Fruit fly (Drosophila melanogaster) whole organism, embryonic: ENCODE results near the gene Dpm1.

Experiments used
- Abd-B ChIP-seq: fragments of 200-800 bp; sonication (Bioruptor generic); optimal IDR thresholded peaks from 2 replicates; lab custom pipeline; 2018; ENCODE audit warnings: missing biosample characterization, mild to moderate bottlenecking, missing genetic modification characterization, moderate library complexity
- Adf1 ChIP-seq: fragments of 200-800 bp; sonication (Bioruptor generic); IDR thresholded peaks from 2 replicates; pipeline ENCODE4 v1.3.6; 2022; ENCODE audit warnings: missing biosample characterization, missing genetic modification characterization
- Aef1 ChIP-seq: fragments of 200-800 bp; sonication (Bioruptor generic); IDR thresholded peaks from 3 replicates; pipeline ENCODE4 v1.3.6; 2022; ENCODE audit warnings: missing biosample characterization, missing genetic modification characterization
- CG10209 ChIP-seq: fragments of 200-800 bp; sonication (Bioruptor generic); optimal IDR thresholded peaks from 3 replicates; lab custom pipeline; 2017; ENCODE audit warnings: missing biosample characterization, mild to moderate bottlenecking, missing genetic modification characterization, missing genetic modification reagents
- CG10267 ChIP-seq: fragments of 200-800 bp; sonication (Bioruptor generic); optimal IDR thresholded peaks from 2 replicates; lab custom pipeline; 2018; ENCODE audit warnings: missing biosample characterization, mild to moderate bottlenecking, missing genetic modification characterization, moderate library complexity
- CG12299 ChIP-seq: fragments of 200-800 bp; sonication (Bioruptor generic); optimal IDR thresholded peaks from 2 replicates; lab custom pipeline; 2018; ENCODE audit warnings: missing biosample characterization, mild to moderate bottlenecking, missing genetic modification characterization
- CG13287 ChIP-seq: fragments of 200-800 bp; sonication (Bioruptor generic); IDR thresholded peaks from 2 replicates; pipeline ENCODE4 v1.3.6; 2022; ENCODE audit warnings: missing biosample characterization, missing genetic modification characterization; ENCODE audit not compliant: partially characterized antibody
- CG14860 ChIP-seq: fragments of 200-800 bp; sonication (Bioruptor generic); IDR thresholded peaks from 3 replicates; pipeline ENCODE4 v1.3.6; 2022; ENCODE audit warnings: missing biosample characterization, missing genetic modification characterization; ENCODE audit not compliant: partially characterized antibody
- CG1792 ChIP-seq: fragments of 200-800 bp; sonication (Bioruptor generic); optimal IDR thresholded peaks from 2 replicates; lab custom pipeline; 2016; ENCODE audit warnings: missing biosample characterization, missing genetic modification characterization
- CG4730 ChIP-seq: fragments of 200-800 bp; sonication (Bioruptor generic); IDR thresholded peaks from 2 replicates; pipeline ENCODE4 v1.3.6; 2022; ENCODE audit warnings: missing biosample characterization, missing genetic modification characterization
- CG4854 ChIP-seq: fragments of 200-800 bp; sonication (Bioruptor generic); optimal IDR thresholded peaks from 2 replicates; lab custom pipeline; 2016; ENCODE audit warnings: missing biosample characterization, missing genetic modification characterization, inconsistent platforms
- CG6791 ChIP-seq: fragments of 200-800 bp; sonication (Bioruptor generic); IDR thresholded peaks from 3 replicates; pipeline ENCODE4 v1.3.6; 2022; ENCODE audit warnings: missing biosample characterization, missing genetic modification characterization; ENCODE audit not compliant: partially characterized antibody
- CG8388 ChIP-seq: fragments of 200-800 bp; sonication (Bioruptor generic); optimal IDR thresholded peaks from 2 replicates; lab custom pipeline; 2019; ENCODE audit warnings: missing biosample characterization, mild to moderate bottlenecking, missing genetic modification characterization, moderate library complexity
- Camta ChIP-seq: fragments of 200-800 bp; sonication (Bioruptor generic); optimal IDR thresholded peaks from 2 replicates; lab custom pipeline; 2016; ENCODE audit warnings: missing biosample characterization, missing genetic modification characterization
- Chrac-16 ChIP-seq: fragments of 200-800 bp; sonication (Bioruptor generic); optimal IDR thresholded peaks from 3 replicates; lab custom pipeline; 2016; ENCODE audit warnings: missing biosample characterization, missing genetic modification characterization
- D ChIP-seq, 2 experiments: fragments of 200-800 bp in 1 of 2; fragments of >200 bp in 1 of 2; sonication (Bioruptor generic) in 1 of 2; optimal IDR thresholded peaks; 2 replicates in 1 of 2; 3 replicates in 1 of 2; lab custom pipeline; 2017; ENCODE audit warnings: mild to moderate bottlenecking in 1 of 2, missing biosample characterization in 1 of 2, missing genetic modification characterization in 1 of 2, missing genetic modification reagents in 1 of 2
- Fer1 ChIP-seq: fragments of 200-800 bp; sonication (Bioruptor generic); optimal IDR thresholded peaks from 2 replicates; lab custom pipeline; 2017; ENCODE audit warnings: missing biosample characterization, mild to moderate bottlenecking, missing genetic modification characterization
- HLH3B ChIP-seq: fragments of 200-800 bp; sonication (Bioruptor generic); IDR thresholded peaks from 2 replicates; pipeline ENCODE4 v1.3.6; 2022; ENCODE audit warnings: missing biosample characterization, missing genetic modification characterization
- HLHmδ ChIP-seq: fragments of 200-800 bp; sonication (Bioruptor generic); optimal IDR thresholded peaks from 2 replicates; lab custom pipeline; 2018; ENCODE audit warnings: missing biosample characterization, mild to moderate bottlenecking, missing genetic modification characterization, moderate library complexity
- Hr78 ChIP-seq, 2 experiments: fragments of 200-800 bp in 1 of 2; fragments of >200 bp in 1 of 2; sonication (Bioruptor generic) in 1 of 2; optimal IDR thresholded peaks; 2 replicates each; lab custom pipeline; 2017 to 2019; ENCODE audit warnings: missing biosample characterization in 2 of 2, missing genetic modification characterization in 2 of 2, mild to moderate bottlenecking in 1 of 2, moderate library complexity in 1 of 2
- Opbp ChIP-seq: fragments of 200-800 bp; sonication (Bioruptor generic); IDR thresholded peaks from 3 replicates; pipeline ENCODE4 v1.3.6; 2022; ENCODE audit warnings: missing biosample characterization, missing genetic modification characterization; ENCODE audit not compliant: partially characterized antibody
- Optix ChIP-seq: fragments of 200-800 bp; sonication (Bioruptor generic); IDR thresholded peaks from 3 replicates; pipeline ENCODE4 v1.3.6; 2022; ENCODE audit warnings: missing biosample characterization, missing genetic modification characterization
- Side ChIP-seq: fragments of 200-800 bp; sonication (Bioruptor generic); optimal IDR thresholded peaks from 2 replicates; lab custom pipeline; 2016; ENCODE audit warnings: missing biosample characterization, missing genetic modification characterization
- Sox102F ChIP-seq: fragments of 200-800 bp; sonication (Bioruptor generic); optimal IDR thresholded peaks from 2 replicates; lab custom pipeline; 2018; ENCODE audit warnings: missing biosample characterization, mild to moderate bottlenecking, missing genetic modification characterization, moderate library complexity
- TFAM ChIP-seq: fragments of 200-800 bp; sonication (Bioruptor generic); optimal IDR thresholded peaks from 2 replicates; lab custom pipeline; 2017; ENCODE audit warnings: missing biosample characterization, missing genetic modification characterization, inconsistent platforms
- ase ChIP-seq: fragments of 200-800 bp; sonication (Bioruptor generic); IDR thresholded peaks from 3 replicates; pipeline ENCODE4 v1.3.6; 2022; ENCODE audit warnings: missing biosample characterization, missing genetic modification characterization
- ato ChIP-seq: fragments of 200-800 bp; sonication (Bioruptor generic); IDR thresholded peaks from 2 replicates; pipeline ENCODE4 v1.3.6; 2022; ENCODE audit warnings: missing biosample characterization, missing genetic modification characterization; ENCODE audit not compliant: partially characterized antibody
- chn ChIP-seq: fragments of 200-800 bp; sonication (Bioruptor generic); optimal IDR thresholded peaks from 2 replicates; lab custom pipeline; 2016; ENCODE audit warnings: missing biosample characterization, missing genetic modification characterization
- crc ChIP-seq: fragments of 200-800 bp; sonication (Bioruptor generic); optimal IDR thresholded peaks from 2 replicates; lab custom pipeline; 2016; ENCODE audit warnings: missing biosample characterization, missing genetic modification characterization
- dan ChIP-seq: fragments of 200-800 bp; sonication (Bioruptor generic); IDR thresholded peaks from 2 replicates; pipeline ENCODE4 v1.3.6; 2022; ENCODE audit warnings: missing biosample characterization, missing genetic modification characterization
- emc ChIP-seq: fragments of 200-800 bp; sonication (Bioruptor generic); optimal IDR thresholded peaks from 2 replicates; lab custom pipeline; 2016; ENCODE audit warnings: missing biosample characterization, missing genetic modification characterization
- her ChIP-seq: fragments of 200-800 bp; sonication (Bioruptor generic); optimal IDR thresholded peaks from 2 replicates; lab custom pipeline; 2016; ENCODE audit warnings: missing biosample characterization, missing genetic modification characterization
- inv ChIP-seq: fragments of 200-800 bp; sonication (Bioruptor generic); IDR thresholded peaks from 2 replicates; pipeline ENCODE4 v1.3.6; 2022; ENCODE audit warnings: missing biosample characterization, missing genetic modification characterization; ENCODE audit not compliant: partially characterized antibody
- kni ChIP-seq: fragments of 200-800 bp; sonication (Bioruptor generic); optimal IDR thresholded peaks from 3 replicates; lab custom pipeline; 2017; ENCODE audit warnings: mild to moderate bottlenecking, missing biosample characterization, missing genetic modification reagents, missing genetic modification characterization
- mld ChIP-seq: fragments of 200-800 bp; sonication (Bioruptor generic); IDR thresholded peaks from 3 replicates; pipeline ENCODE4 v1.3.6; 2022; ENCODE audit warnings: missing biosample characterization, missing genetic modification characterization; ENCODE audit not compliant: partially characterized antibody
- nom ChIP-seq: fragments of 200-800 bp; sonication (Bioruptor generic); optimal IDR thresholded peaks from 2 replicates; lab custom pipeline; 2017; ENCODE audit warnings: missing biosample characterization, missing genetic modification characterization, mild to moderate bottlenecking, moderate library complexity, missing genetic modification reagents
- pb ChIP-seq: fragments of 200-800 bp; sonication (Bioruptor generic); optimal IDR thresholded peaks from 3 replicates; lab custom pipeline; 2016; ENCODE audit warnings: missing biosample characterization, missing genetic modification characterization
- sc ChIP-seq, 3 experiments: fragments of >200 bp in 2 of 3; fragments of 200-800 bp in 1 of 3; sonication (Bioruptor generic) in 1 of 3; optimal IDR thresholded peaks; 2 replicates in 2 of 3; 3 replicates in 1 of 3; lab custom pipeline; 2017; ENCODE audit warnings: mild to moderate bottlenecking in 1 of 3, missing biosample characterization in 1 of 3, missing genetic modification characterization in 1 of 3, missing genetic modification reagents in 1 of 3
- stc ChIP-seq: fragments of 200-800 bp; sonication (Bioruptor generic); IDR thresholded peaks from 2 replicates; pipeline ENCODE4 v1.3.6; 2022; ENCODE audit warnings: missing biosample characterization, missing genetic modification characterization
- tap ChIP-seq: fragments of 200-800 bp; optimal IDR thresholded peaks from 3 replicates; lab custom pipeline; 2019; ENCODE audit warnings: missing biosample characterization, mild to moderate bottlenecking, missing genetic modification characterization, moderate library complexity
- tna ChIP-seq: fragments of 200-800 bp; sonication (Bioruptor generic); IDR thresholded peaks from 2 replicates; pipeline ENCODE4 v1.3.6; 2022; ENCODE audit warnings: missing biosample characterization, missing genetic modification characterization; ENCODE audit not compliant: partially characterized antibody
- unc-4 ChIP-seq: fragments of 200-800 bp; sonication (Bioruptor generic); IDR thresholded peaks from 2 replicates; pipeline ENCODE4 v1.3.6; 2022; ENCODE audit warnings: missing biosample characterization, missing genetic modification characterization; ENCODE audit not compliant: partially characterized antibody
- vvl ChIP-seq: fragments of 200-800 bp; sonication (Bioruptor generic); IDR thresholded peaks from 2 replicates; pipeline ENCODE4 v1.3.6; 2022; ENCODE audit warnings: missing biosample characterization, missing genetic modification characterization
- z ChIP-seq: fragments of 200-800 bp; sonication (Bioruptor generic); IDR thresholded peaks from 3 replicates; pipeline ENCODE4 v1.3.6; 2022; ENCODE audit warnings: missing biosample characterization, missing genetic modification characterization
- zen2 ChIP-seq: fragments of 200-800 bp; sonication (Bioruptor generic); IDR thresholded peaks from 3 replicates; pipeline ENCODE4 v1.3.6; 2022; ENCODE audit warnings: missing biosample characterization, missing genetic modification characterization; ENCODE audit not compliant: partially characterized antibody

Gene Dpm1

dm6 chr2L:19575626-19576298 is 49.6 kb upstream of the Dpm1 start (continued):
- TF ChIP-seq tna (GFP tag; lab: Robert Waterston, UW) (no peak), CG13287 (peak; percentile 13; the same call in 1 of the 2 replicates), crc (GFP tag; lab: Kevin White, UChicago) (peak; percentile 95), mld (GFP tag; lab: Robert Waterston, UW) (no peak), ase (GFP tag; lab: Robert Waterston, UW) (peak; percentile 86), emc (GFP tag; lab: Kevin White, UChicago) (peak; percentile 96), chn (peak; percentile 98), Chrac-16 (peak; percentile 96), ato (no peak)

dm6 chr2L:19574959-19575625 is 48.9 kb upstream of the Dpm1 start:
- no peak for TF ChIP-seq Fer1 (GFP tag; lab: Kevin White, UChicago)
- TF ChIP-seq kni (GFP tag; lab: Kevin White, UChicago), result peak; percentile 98
- TF ChIP-seq CG12299 (tag; lab: Kevin White, UChicago), result no peak
- no peak for TF ChIP-seq TFAM (GFP tag; lab: Kevin White, UChicago)
- no peak for TF ChIP-seq sc (optimal IDR thresholded peaks at IDR 0.05; lab: Kevin White, UChicago)
- TF ChIP-seq sc (GFP tag; optimal IDR thresholded peaks at IDR 0.05; lab: Kevin White, UChicago), result no peak
- TF ChIP-seq Aef1 (GFP tag; lab: Robert Waterston, UW), result peak; percentile 85
- no peak for TF ChIP-seq pb (GFP tag; lab: Kevin White, UChicago)
- no peak for TF ChIP-seq CG10267
- 0 out of 3 replicates have a peak, but pooled peaks have one; percentile 50 for TF ChIP-seq CG6791 (GFP tag; lab: Robert Waterston, UW)
- TF ChIP-seq Sox102F, result no peak
- no peak for TF ChIP-seq vvl (GFP tag; lab: Robert Waterston, UW)
- peak in 1 of 2 experiments; percentile 81 for TF ChIP-seq Hr78 (GFP tag; optimal IDR thresholded peaks at IDR 0.05; lab: Kevin White, UChicago)
- TF ChIP-seq Camta (GFP tag; lab: Kevin White, UChicago), result no peak
- no peak for TF ChIP-seq CG10209 (GFP tag; lab: Kevin White, UChicago)
- TF ChIP-seq HLHmδ (GFP tag; lab: Kevin White, UChicago), result peak; percentile 92
- peak; percentile 27; the same call in 1 of the 2 replicates for TF ChIP-seq inv
- no peak for TF ChIP-seq HLH3B (GFP tag; lab: Robert Waterston, UW)
- TF ChIP-seq tap (tag; lab: Kevin White, UChicago), result no peak
- TF ChIP-seq unc-4 (GFP tag; lab: Robert Waterston, UW), result 0 out of 2 replicates have a peak, but pooled peaks have one; percentile 28
- no peak for TF ChIP-seq dan (GFP tag; lab: Robert Waterston, UW)
- TF ChIP-seq CG14860 (GFP tag; lab: Robert Waterston, UW), result 0 out of 3 replicates have a peak, but pooled peaks have one; percentile 26
- TF ChIP-seq Abd-B (GFP tag; lab: Kevin White, UChicago), result peak; percentile 52
- TF ChIP-seq Side (GFP tag; lab: Kevin White, UChicago), result no peak
- TF ChIP-seq her (GFP tag; lab: Kevin White, UChicago), result no peak
- no peak for TF ChIP-seq CG4854 (GFP tag; lab: Kevin White, UChicago)
- peak; percentile 69; the same call in 1 of the 2 replicates for TF ChIP-seq Adf1 (GFP tag; lab: Robert Waterston, UW)
- no peak for TF ChIP-seq CG4730 (GFP tag; lab: Robert Waterston, UW)
- peak; percentile 73 for TF ChIP-seq zen2 (GFP tag; lab: Robert Waterston, UW)
- peak; percentile 61; the same call in 1 of the 3 replicates for TF ChIP-seq Opbp (GFP tag; lab: Robert Waterston, UW)
- TF ChIP-seq CG1792 (GFP tag; lab: Kevin White, UChicago), result no peak
- no peak for TF ChIP-seq nom (GFP tag; lab: Kevin White, UChicago)
- peak; percentile 33 for TF ChIP-seq D (optimal IDR thresholded peaks at IDR 0.05; lab: Kevin White, UChicago)
- TF ChIP-seq D (GFP tag; optimal IDR thresholded peaks at IDR 0.05; lab: Kevin White, UChicago), result no peak
- no peak for TF ChIP-seq Optix (GFP tag; lab: Robert Waterston, UW)
- peak; percentile 99 for TF ChIP-seq z (GFP tag; lab: Robert Waterston, UW)
- no peak for TF ChIP-seq stc (GFP tag; lab: Robert Waterston, UW)
- no peak for TF ChIP-seq CG8388 (GFP tag; lab: Kevin White, UChicago)
